Worm (Caenorhabditis elegans) whole organism, L4 larva: Measurements from ENCODE around the gene Y62E10A.24.
A peak's percentile ranks its signal among the peaks of the same experiment; 100 is the strongest.

Experiments
- Y5F2A.4 ChIP-seq: fragments of 200-800 bp; sonication (Bioruptor generic); optimal IDR thresholded peaks from 2 replicates; lab custom pipeline; 2018; ENCODE audit warnings: mild to moderate bottlenecking, missing genetic modification characterization, missing compliant biosample characterization
- nhr-76 ChIP-seq: fragments of 150-350 bp; optimal IDR thresholded peaks from 2 replicates; lab custom pipeline; 2014; ENCODE audit warnings: missing biosample characterization, missing genetic modification characterization
- ztf-7 ChIP-seq: fragments of 150-350 bp; optimal IDR thresholded peaks from 2 replicates; lab custom pipeline; 2014; ENCODE audit warnings: missing biosample characterization, missing genetic modification characterization

- TF ChIP-seq Y5F2A.4 (GFP tag; lab: Kevin White, UChicago) (no peak), nhr-76 (tag; lab: Kevin White, UChicago) (no peak), ztf-7 (tag; lab: Kevin White, UChicago) (peak; percentile 82)
Observed at ce11 chrIV:13322429-13322828, 48.1 kb upstream of the Y62E10A.24 start.
